Worm (Caenorhabditis elegans) whole organism, L3 larva: ENCODE measurements around the gene sru-27.

ENCODE experiments used
- egl-27 ChIP-seq: sonication (generic microtip); optimal IDR thresholded peaks from 4 replicates; lab custom pipeline; 2017; ENCODE audit warnings: missing biosample characterization, missing genetic modification reagents, missing genetic modification characterization
- elt-1 ChIP-seq: fragments of 150-350 bp; optimal IDR thresholded peaks from 2 replicates; lab custom pipeline; 2014; ENCODE audit warnings: missing biosample characterization, missing genetic modification characterization
- elt-3 ChIP-seq, 3 experiments: fragments of 150-350 bp in 1 of 3; sonication (generic microtip) in 2 of 3; optimal IDR thresholded peaks; 2 replicates in 2 of 3; 4 replicates in 1 of 3; lab custom pipeline; 2014 to 2017; ENCODE audit warnings: missing biosample characterization in 3 of 3, missing genetic modification characterization in 3 of 3
- lin-15B ChIP-seq: fragments of 150-350 bp; optimal IDR thresholded peaks from 2 replicates; lab custom pipeline; 2014; ENCODE audit warnings: missing biosample characterization, missing genetic modification characterization

ce11 chrV:1511537-1511936 is 12.3 kb downstream of the sru-27 start, which contains the start of gene nhr-260:
- TF ChIP-seq lin-15B, result no peak
- no peak for TF ChIP-seq elt-1 (tag; lab: Kevin White, UChicago)
- TF ChIP-seq elt-3 (tag; optimal IDR thresholded peaks at IDR 0.05; lab: Kevin White, UChicago), result no peak
- TF ChIP-seq egl-27 (tag; lab: Kevin White, UChicago), result no peak
